Worm (Caenorhabditis elegans) whole organism, L3 larva: ENCODE data around the gene clh-4.

ENCODE experiments used
- ceh-82 ChIP-seq: fragments of 150-350 bp; optimal IDR thresholded peaks from 2 replicates; lab custom pipeline; 2014; ENCODE audit warnings: missing biosample characterization, missing genetic modification characterization
- fkh-10 ChIP-seq: sonication (generic microtip); optimal IDR thresholded peaks from 2 replicates; lab custom pipeline; 2017; ENCODE audit warnings: missing biosample characterization, missing genetic modification reagents, missing genetic modification characterization
- mdl-1 ChIP-seq: fragments of 150-350 bp; optimal IDR thresholded peaks from 2 replicates; lab custom pipeline; 2014; ENCODE audit warnings: missing biosample characterization, missing genetic modification characterization
- nhr-25 ChIP-seq: sonication (generic microtip); optimal IDR thresholded peaks from 2 replicates; lab custom pipeline; 2017; ENCODE audit warnings: missing biosample characterization, missing genetic modification characterization
- pha-4 ChIP-seq: fragments of 150-350 bp; optimal IDR thresholded peaks from 2 replicates; lab custom pipeline; 2014; ENCODE audit warnings: missing biosample characterization, missing genetic modification reagents, missing genetic modification characterization
- snpc-4 ChIP-seq: fragments of 150-350 bp; optimal IDR thresholded peaks from 2 replicates; lab custom pipeline; 2014; ENCODE audit warnings: missing biosample characterization, missing genetic modification characterization
- zag-1 ChIP-seq: fragments of 150-350 bp; optimal IDR thresholded peaks from 2 replicates; lab custom pipeline; 2014; ENCODE audit warnings: missing biosample characterization, missing genetic modification characterization
- ztf-11 ChIP-seq: fragments of 150-350 bp; optimal IDR thresholded peaks from 2 replicates; lab custom pipeline; 2014; ENCODE audit warnings: missing biosample characterization, missing genetic modification characterization

- TF ChIP-seq snpc-4 (tag; lab: Kevin White, UChicago) (no peak), mdl-1 (no peak), ceh-82 (no peak), nhr-25 (tag; lab: Kevin White, UChicago) (no peak), pha-4 (tag; lab: Kevin White, UChicago) (no peak), ztf-11 (tag; lab: Kevin White, UChicago) (no peak), zag-1 (tag; lab: Kevin White, UChicago) (no peak), fkh-10 (GFP tag; lab: Kevin White, UChicago) (no peak)
Observed at ce11 chrX:4111416-4111815, 11.0 kb upstream of the clh-4 start, which contains the start of gene F09F9.2.
